Fruit fly (Drosophila melanogaster): ENCODE measurements around the gene Herc4.
A peak's percentile ranks its signal among the peaks of the same experiment; 100 is the strongest.

Gene Herc4

DNA sequence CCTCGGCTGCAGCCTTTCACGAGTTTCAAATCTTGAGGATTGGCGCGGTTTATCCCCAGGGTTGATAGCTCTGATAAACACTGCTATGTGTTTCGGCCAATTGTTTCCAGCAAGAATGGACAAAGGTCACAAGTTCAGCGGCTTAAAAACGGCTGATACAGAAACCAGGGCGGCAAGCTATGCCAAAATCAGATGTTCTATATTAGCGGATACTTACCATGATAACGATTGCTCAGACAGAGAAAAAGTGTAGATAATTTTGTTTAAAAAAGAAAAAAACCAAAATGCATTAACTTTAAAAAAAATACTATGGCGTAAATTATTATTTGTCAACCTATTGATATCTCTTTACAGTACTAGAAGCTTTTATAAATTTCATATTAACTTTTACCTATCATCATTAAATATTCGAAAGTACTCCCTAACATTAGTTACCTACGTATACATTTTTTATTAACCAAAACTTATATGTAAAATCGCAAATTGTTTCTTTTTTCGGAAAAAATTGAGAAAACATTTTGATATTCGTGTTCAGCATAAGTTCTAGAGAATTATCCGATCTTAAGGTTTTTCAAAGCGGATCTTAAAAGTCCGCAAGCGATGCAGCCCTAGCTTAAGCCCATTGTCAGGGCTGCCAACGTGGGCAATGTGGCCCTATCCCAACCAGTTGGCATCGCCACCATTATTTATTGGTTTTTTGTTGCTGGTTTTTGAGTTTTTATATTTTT is at the start of gene Herc4, which contains the start of gene sturkopf:
Herc4 (plus strand) TSS at position 658 of the 728 bp plus-strand sequence.
sturkopf (minus strand) TSS at position 339 of the 728 bp plus-strand sequence.
- peak; percentile 90 for TF ChIP-seq CG5204 (GFP tag; optimal IDR thresholded peaks at IDR 0.05)
- TF ChIP-seq kay (GFP tag; ENCODE audit: borderline replicate concordance), result no peak
- peak; percentile 43 for TF ChIP-seq ovo (GFP tag; optimal IDR thresholded peaks at IDR 0.05)
- no peak for TF ChIP-seq cic (GFP tag; optimal IDR thresholded peaks at IDR 0.05)
- peak; percentile 43 for TF ChIP-seq CG14711 (tag; optimal IDR thresholded peaks at IDR 0.05)
- TF ChIP-seq Hr96 (GFP tag; optimal IDR thresholded peaks at IDR 0.05), result no peak
- peak; percentile 90 for TF ChIP-seq toe (GFP tag; optimal IDR thresholded peaks at IDR 0.05)
- TF ChIP-seq CG1620 (GFP tag; optimal IDR thresholded peaks at IDR 0.05), result peak; percentile 82
- TF ChIP-seq Mnt (GFP tag; optimal IDR thresholded peaks at IDR 0.05), result peak; percentile 83
- TF ChIP-seq Clk (GFP tag; optimal IDR thresholded peaks at IDR 0.05), result peak; percentile 16
- TF ChIP-seq pad (GFP tag; optimal IDR thresholded peaks at IDR 0.05), result peak; percentile 59
- TF ChIP-seq Crg-1 (GFP tag; optimal IDR thresholded peaks at IDR 0.05), result peak; percentile 68
- peak; percentile 72 for TF ChIP-seq CG7045 (GFP tag; optimal IDR thresholded peaks at IDR 0.05)
- TF ChIP-seq CG33017 (tag; optimal IDR thresholded peaks at IDR 0.05), result peak; percentile 81
- no peak for TF ChIP-seq cnc (optimal IDR thresholded peaks at IDR 0.05)
- TF ChIP-seq CG12768 (GFP tag; optimal IDR thresholded peaks at IDR 0.05), result peak; percentile 38
- no peak for TF ChIP-seq bab1 (GFP tag; optimal IDR thresholded peaks at IDR 0.05)
- peak; percentile 91 for TF ChIP-seq tj (GFP tag; optimal IDR thresholded peaks at IDR 0.05)
- TF ChIP-seq CG11617 (GFP tag; optimal IDR thresholded peaks at IDR 0.05), result peak; percentile 91
- peak; percentile 83 for TF ChIP-seq CG7101 (tag; optimal IDR thresholded peaks at IDR 0.05)

DNA sequence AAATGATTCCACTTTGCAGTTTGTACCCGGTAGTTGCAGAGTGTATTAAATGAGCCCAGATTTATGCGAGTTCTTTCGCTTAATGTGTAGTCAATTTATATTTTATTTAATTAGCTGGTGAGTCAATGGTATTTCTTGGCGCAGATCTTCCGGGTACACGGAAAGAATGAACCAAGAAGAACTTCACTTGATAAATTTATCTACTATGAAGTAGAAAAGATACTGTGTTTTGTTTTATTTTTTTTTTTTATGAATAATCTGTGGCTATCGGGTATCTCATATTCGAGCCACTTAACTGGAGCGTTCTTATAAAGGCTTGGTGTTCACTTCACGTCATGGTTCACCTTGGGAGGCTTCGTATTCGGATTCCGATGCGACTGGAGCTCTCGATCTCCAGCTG is 48.5 kb upstream of the Herc4 start:
- TF ChIP-seq Hr96 (GFP tag; optimal IDR thresholded peaks at IDR 0.05) (no peak), CG1620 (GFP tag; optimal IDR thresholded peaks at IDR 0.05) (no peak), CG33017 (tag; optimal IDR thresholded peaks at IDR 0.05) (no peak), toe (GFP tag; optimal IDR thresholded peaks at IDR 0.05) (no peak)

dm6 chr3L:1265423-1266002 is 48.0 kb upstream of the Herc4 start:
- TF ChIP-seq CG7101 (tag; optimal IDR thresholded peaks at IDR 0.05) (no peak), kay (GFP tag; ENCODE audit: borderline replicate concordance) (peak; percentile 34)

DNA sequence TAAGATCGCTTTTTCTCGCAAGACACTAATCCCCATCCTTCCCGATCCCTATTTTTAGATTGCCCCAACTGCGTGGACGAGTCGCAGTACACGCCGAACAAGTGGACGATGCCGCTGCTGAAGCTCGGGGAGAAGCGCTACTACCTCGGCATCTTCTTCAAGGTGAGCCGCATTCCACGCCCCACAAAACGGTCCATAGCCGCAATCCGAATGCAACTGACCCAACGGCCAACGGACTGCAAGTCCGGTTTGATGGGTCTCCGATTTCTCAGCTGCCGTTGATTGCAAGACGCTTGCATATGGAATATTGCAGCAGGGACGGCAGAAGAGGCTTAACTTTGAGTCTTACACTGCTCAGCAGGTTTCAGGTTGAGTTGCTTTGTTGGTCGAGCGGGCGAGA is 44.5 kb upstream of the Herc4 start:
- TF ChIP-seq cnc (optimal IDR thresholded peaks at IDR 0.05) (no peak), CG7101 (tag; optimal IDR thresholded peaks at IDR 0.05) (no peak), CG12768 (GFP tag; optimal IDR thresholded peaks at IDR 0.05) (no peak), tj (GFP tag; optimal IDR thresholded peaks at IDR 0.05) (no peak), Hr96 (GFP tag; optimal IDR thresholded peaks at IDR 0.05) (no peak), kay (GFP tag; ENCODE audit: borderline replicate concordance) (no peak), Mnt (GFP tag; optimal IDR thresholded peaks at IDR 0.05) (no peak), CG11617 (GFP tag; optimal IDR thresholded peaks at IDR 0.05) (no peak)

DNA sequence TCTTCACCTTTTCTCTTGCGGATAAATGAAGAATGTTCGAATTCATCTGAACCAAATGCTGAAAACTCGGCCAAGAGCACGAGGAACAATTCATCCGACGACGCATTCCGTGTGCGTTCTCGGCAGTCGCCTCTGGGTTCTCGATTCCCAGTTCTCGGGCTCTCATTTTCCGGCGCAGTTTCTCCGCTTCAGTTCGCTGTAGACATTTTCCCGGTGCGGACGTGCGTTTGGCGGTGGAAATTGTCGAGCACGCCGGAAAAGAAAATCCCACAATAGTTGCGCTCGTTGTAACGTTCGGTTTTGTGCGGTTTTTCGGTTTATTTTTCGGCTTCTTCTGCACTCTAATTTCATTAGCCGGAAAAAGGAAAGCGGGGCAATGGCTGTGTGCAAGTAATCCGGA is 37.7 kb upstream of the Herc4 start, which contains the start of gene CG32333:
CG32333 (plus strand) TSS at position 190 of the 400 bp plus-strand sequence.
- TF ChIP-seq kay (GFP tag; ENCODE audit: borderline replicate concordance), result no peak
- no peak for TF ChIP-seq CG11617 (GFP tag; optimal IDR thresholded peaks at IDR 0.05)
- TF ChIP-seq Clk (GFP tag; optimal IDR thresholded peaks at IDR 0.05), result no peak
- TF ChIP-seq pad (GFP tag; optimal IDR thresholded peaks at IDR 0.05), result no peak
- TF ChIP-seq toe (GFP tag; optimal IDR thresholded peaks at IDR 0.05), result no peak
- TF ChIP-seq Hr96 (GFP tag; optimal IDR thresholded peaks at IDR 0.05), result no peak
- TF ChIP-seq CG12768 (GFP tag; optimal IDR thresholded peaks at IDR 0.05), result no peak
- no peak for TF ChIP-seq Crg-1 (GFP tag; optimal IDR thresholded peaks at IDR 0.05)
- TF ChIP-seq cnc (optimal IDR thresholded peaks at IDR 0.05), result no peak
- no peak for TF ChIP-seq cic (GFP tag; optimal IDR thresholded peaks at IDR 0.05)
- TF ChIP-seq ovo (GFP tag; optimal IDR thresholded peaks at IDR 0.05), result no peak
- TF ChIP-seq CG5204 (GFP tag; optimal IDR thresholded peaks at IDR 0.05), result no peak
- no peak for TF ChIP-seq CG7045 (GFP tag; optimal IDR thresholded peaks at IDR 0.05)

- no peak for TF ChIP-seq Clk (GFP tag; optimal IDR thresholded peaks at IDR 0.05)
- TF ChIP-seq Crg-1 (GFP tag; optimal IDR thresholded peaks at IDR 0.05), result no peak
- no peak for TF ChIP-seq CG14711 (tag; optimal IDR thresholded peaks at IDR 0.05)
- TF ChIP-seq kay (GFP tag; ENCODE audit: borderline replicate concordance), result no peak
Observed at dm6 chr3L:1277937-1278336, 35.6 kb upstream of the Herc4 start.

DNA sequence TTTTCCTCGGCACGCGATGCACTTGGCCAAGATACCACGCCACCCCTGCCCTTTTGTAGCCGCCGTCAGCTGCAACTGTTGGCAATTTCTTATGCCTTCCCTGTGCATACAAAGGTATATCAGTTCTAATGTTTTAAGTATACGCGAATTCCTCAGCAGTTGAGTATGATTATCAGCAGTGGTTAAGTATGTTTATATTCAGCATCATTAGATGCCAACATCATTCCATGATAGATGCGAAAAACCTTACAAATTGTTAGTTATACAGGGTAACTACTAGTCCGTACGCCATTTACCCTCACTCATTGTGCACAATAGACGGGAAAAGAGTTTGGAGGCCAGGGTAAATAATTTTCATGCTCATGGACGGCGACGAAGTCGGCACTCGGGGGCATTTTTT is 33.8 kb upstream of the Herc4 start:
- TF ChIP-seq toe (GFP tag; optimal IDR thresholded peaks at IDR 0.05), result no peak
- TF ChIP-seq CG7101 (tag; optimal IDR thresholded peaks at IDR 0.05), result no peak
- no peak for TF ChIP-seq bab1 (GFP tag; optimal IDR thresholded peaks at IDR 0.05)
- TF ChIP-seq CG11617 (GFP tag; optimal IDR thresholded peaks at IDR 0.05), result no peak
- TF ChIP-seq cic (GFP tag; optimal IDR thresholded peaks at IDR 0.05), result no peak
- TF ChIP-seq CG14711 (tag; optimal IDR thresholded peaks at IDR 0.05), result no peak
- no peak for TF ChIP-seq CG33017 (tag; optimal IDR thresholded peaks at IDR 0.05)

Data from whole organism, adult.